Worm (Caenorhabditis elegans): Measurements from ENCODE around the gene fipr-12.

The fipr-12 gene

ce11 chrV:9986177-9986576 is 43.0 kb downstream of the fipr-12 start, which contains the start of gene rmd-2:
Gene rmd-2 (minus strand): TSS chrV:9986277.
- peak; percentile 28 for TF ChIP-seq hlh-30 (tag; optimal IDR thresholded peaks at IDR 0.05; ENCODE audit: insufficient read depth)
- no peak for TF ChIP-seq ceh-48 (tag; optimal IDR thresholded peaks at IDR 0.05)

- TF ChIP-seq ceh-48 (tag; optimal IDR thresholded peaks at IDR 0.05) (no peak), che-1 (tag; optimal IDR thresholded peaks at IDR 0.05) (no peak), nhr-11 (tag; optimal IDR thresholded peaks at IDR 0.05) (no peak), ceh-45 (GFP tag; IDR thresholded peaks at IDR 0.05) (no peak), K09A11.1 (tag; optimal IDR thresholded peaks at IDR 0.05; ENCODE audit: insufficient read depth) (no peak), tbx-7 (tag; optimal IDR thresholded peaks at IDR 0.05) (no peak), T23F11.4 (GFP tag; optimal IDR thresholded peaks at IDR 0.05) (no peak), unc-86 (tag; optimal IDR thresholded peaks at IDR 0.05) (no peak), npax-4 (tag; optimal IDR thresholded peaks at IDR 0.05) (no peak), hlh-13 (GFP tag; optimal IDR thresholded peaks at IDR 0.05) (no peak), pax-1 (tag; optimal IDR thresholded peaks at IDR 0.05) (no peak), fax-1 (tag; optimal IDR thresholded peaks at IDR 0.05) (no peak), C08G9.2 (tag; optimal IDR thresholded peaks at IDR 0.05) (no peak), rnt-1 (tag; optimal IDR thresholded peaks at IDR 0.05) (no peak), ceh-18 (tag; optimal IDR thresholded peaks at IDR 0.05) (no peak), ceh-24 (tag; optimal IDR thresholded peaks at IDR 0.05) (no peak), ceh-22 (tag; optimal IDR thresholded peaks at IDR 0.05) (no peak), ttx-3 (tag; optimal IDR thresholded peaks at IDR 0.05) (no peak), unc-55 (GFP tag; optimal IDR thresholded peaks at IDR 0.05) (no peak), mec-3 (tag; optimal IDR thresholded peaks at IDR 0.05; ENCODE audit: borderline replicate concordance) (no peak)
These were observed 44.5 kb downstream of the fipr-12 start, which contains the start of gene C27H6.8 for ce11 chrV:9987688-9988087. Gene C27H6.8 (minus strand): TSS chrV:9987788.

- TF ChIP-seq ceh-2 (tag; optimal IDR thresholded peaks at IDR 0.05) = no peak
- no peak for TF ChIP-seq ceh-19 (GFP tag; optimal IDR thresholded peaks at IDR 0.05)
- TF ChIP-seq pag-3 (tag; optimal IDR thresholded peaks at IDR 0.05; ENCODE audit: borderline replicate concordance) = no peak
- no peak for TF ChIP-seq ceh-24 (tag; optimal IDR thresholded peaks at IDR 0.05)
- no peak for TF ChIP-seq unc-55 (GFP tag; optimal IDR thresholded peaks at IDR 0.05)
- no peak for TF ChIP-seq lin-11 (tag; optimal IDR thresholded peaks at IDR 0.05)
- no peak for TF ChIP-seq unc-86 (tag; optimal IDR thresholded peaks at IDR 0.05)
- no peak for TF ChIP-seq ceh-6 (GFP tag; optimal IDR thresholded peaks at IDR 0.05)
- TF ChIP-seq unc-3 (GFP tag; conservative IDR thresholded peaks at IDR 0.05) = no peak
- no peak for TF ChIP-seq unc-3 (tag; optimal IDR thresholded peaks at IDR 0.05)
- no peak for TF ChIP-seq C38D4.7 (GFP tag; optimal IDR thresholded peaks at IDR 0.05)
- TF ChIP-seq nhr-11 (tag; optimal IDR thresholded peaks at IDR 0.05) = no peak
- no peak for TF ChIP-seq ztf-16 (tag; optimal IDR thresholded peaks at IDR 0.05)
- TF ChIP-seq tbx-2 (tag; optimal IDR thresholded peaks at IDR 0.05) = no peak
- no peak for TF ChIP-seq fkh-10 (GFP tag; optimal IDR thresholded peaks at IDR 0.05)
- no peak for TF ChIP-seq ceh-30 (tag; optimal IDR thresholded peaks at IDR 0.05)
These were observed 48.5 kb downstream of the fipr-12 start, which contains the start of the genes rde-1 and trpp-6 for ce11 chrV:9991610-9992009. Gene rde-1 (minus strand): TSS chrV:9991642. Gene trpp-6 (plus strand): TSS chrV:9991895.
